Worm (Caenorhabditis elegans) whole organism, late embryonic: ENCODE data around the gene nmr-2.
A peak's percentile ranks its signal among the peaks of the same experiment; 100 is the strongest.

Experiments
- ama-1 ChIP-seq: fragments of 150-350 bp; optimal IDR thresholded peaks from 2 replicates; lab custom pipeline; 2014
- elt-2 ChIP-seq: sonication (generic microtip); optimal IDR thresholded peaks from 2 replicates; lab custom pipeline; 2016; ENCODE audit warnings: missing genetic modification reagents, missing genetic modification characterization, missing compliant biosample characterization
- elt-4 ChIP-seq: sonication (generic microtip); optimal IDR thresholded peaks from 2 replicates; lab custom pipeline; 2016; ENCODE audit warnings: missing genetic modification characterization, missing compliant biosample characterization
- fkh-10 ChIP-seq: fragments of 150-350 bp; optimal IDR thresholded peaks from 2 replicates; lab custom pipeline; 2014; ENCODE audit warnings: missing biosample characterization, missing genetic modification reagents, missing genetic modification characterization
- hlh-6 ChIP-seq: sonication (generic microtip); optimal IDR thresholded peaks from 2 replicates; lab custom pipeline; 2016; ENCODE audit warnings: missing genotype, missing genetic modification characterization, missing compliant biosample characterization
- lim-6 ChIP-seq: sonication (generic microtip); optimal IDR thresholded peaks from 2 replicates; lab custom pipeline; 2016; ENCODE audit warnings: missing genetic modification characterization, missing compliant biosample characterization
- lin-11 ChIP-seq: fragments of 200-800 bp; sonication (Bioruptor generic); optimal IDR thresholded peaks from 2 replicates; lab custom pipeline; 2018; ENCODE audit warnings: mild to moderate bottlenecking, missing genetic modification characterization, missing compliant biosample characterization
- pha-4 ChIP-seq: fragments of 150-350 bp; optimal IDR thresholded peaks from 2 replicates; lab custom pipeline; 2018; ENCODE audit warnings: missing biosample characterization, missing genetic modification reagents, missing genetic modification characterization
- unc-55 ChIP-seq: sonication (generic microtip); optimal IDR thresholded peaks from 2 replicates; lab custom pipeline; 2017; ENCODE audit warnings: missing biosample characterization, missing genetic modification reagents, missing genetic modification characterization

ce11 chrV:15002184-15002690 lies 9.2 kb downstream of the nmr-2 start, which contains the start of the genes fib-1 and mut-15:
- no peak for TF ChIP-seq pha-4
- peak; percentile 95 for TF ChIP-seq lim-6 (tag; lab: Kevin White, UChicago)
- no peak for TF ChIP-seq ama-1 (lab: Kevin White, UChicago)
- TF ChIP-seq fkh-10 (GFP tag; lab: Kevin White, UChicago), result no peak
- TF ChIP-seq hlh-6 (tag; lab: Kevin White, UChicago), result peak; percentile 73
- TF ChIP-seq unc-55, result peak; percentile 83
- no peak for TF ChIP-seq elt-4
- no peak for TF ChIP-seq lin-11
- peak; percentile 87 for TF ChIP-seq elt-2 (tag; lab: Kevin White, UChicago)
